Fruit fly (Drosophila melanogaster) whole organism, embryonic: Measurements from ENCODE around the gene Ilp6.

Source experiments
- ATbp ChIP-seq: fragments of 200-800 bp; sonication (Bioruptor generic); optimal IDR thresholded peaks from 2 replicates; lab custom pipeline; 2017; ENCODE audit warnings: missing biosample characterization, mild to moderate bottlenecking, missing genetic modification characterization, missing genetic modification reagents
- Antp ChIP-seq: fragments of 200-800 bp; sonication (Bioruptor generic); optimal IDR thresholded peaks from 3 replicates; lab custom pipeline; 2016; ENCODE audit warnings: missing biosample characterization, missing genetic modification characterization
- Asciz ChIP-seq: fragments of 200-800 bp; sonication (Bioruptor generic); optimal IDR thresholded peaks from 2 replicates; lab custom pipeline; 2017; ENCODE audit warnings: missing biosample characterization, mild to moderate bottlenecking, missing genetic modification characterization, missing genetic modification reagents
- Awh ChIP-seq: fragments of 200-800 bp; sonication (Bioruptor generic); IDR thresholded peaks from 2 replicates; pipeline ENCODE4, ENCODE4 v1.3.6; 2022; ENCODE audit warnings: missing biosample characterization, missing genetic modification characterization
- Blimp-1 ChIP-seq: fragments of 200-800 bp; sonication (Bioruptor generic); optimal IDR thresholded peaks from 3 replicates; lab custom pipeline; 2018; ENCODE audit warnings: missing biosample characterization, missing genetic modification characterization, mild to moderate bottlenecking, moderate library complexity, missing genetic modification reagents
- CG10462 ChIP-seq: fragments of 200-800 bp; sonication (Bioruptor generic); optimal IDR thresholded peaks from 2 replicates; lab custom pipeline; 2016; ENCODE audit warnings: missing biosample characterization, missing genetic modification characterization
- CG11723 ChIP-seq: fragments of 200-800 bp; sonication (Bioruptor generic); optimal IDR thresholded peaks from 2 replicates; lab custom pipeline; 2017; ENCODE audit warnings: missing biosample characterization, mild to moderate bottlenecking, missing genetic modification characterization
- CG12744 ChIP-seq: fragments of 200-800 bp; sonication (Bioruptor generic); optimal IDR thresholded peaks from 2 replicates; lab custom pipeline; 2016; ENCODE audit warnings: missing biosample characterization, missing genetic modification characterization
- CG14014 ChIP-seq: fragments of 200-800 bp; sonication (Bioruptor generic); IDR thresholded peaks from 2 replicates; pipeline ENCODE4 v1.3.6; 2022; ENCODE audit warnings: missing biosample characterization, missing genetic modification characterization
- CG15696 ChIP-seq: fragments of 200-800 bp; sonication (Bioruptor generic); optimal IDR thresholded peaks from 2 replicates; lab custom pipeline; 2019; ENCODE audit warnings: missing biosample characterization, mild to moderate bottlenecking, missing genetic modification characterization, moderate library complexity
- CG1603 ChIP-seq: fragments of 200-800 bp; sonication (Bioruptor generic); optimal IDR thresholded peaks from 2 replicates; lab custom pipeline; 2019; ENCODE audit warnings: missing biosample characterization, mild to moderate bottlenecking, missing genetic modification characterization, moderate library complexity
- CG17328 ChIP-seq: fragments of 200-800 bp; sonication (Bioruptor generic); IDR thresholded peaks from 2 replicates; pipeline ENCODE4 v1.3.6; 2022; ENCODE audit warnings: missing biosample characterization, missing genetic modification characterization
- CG2875 ChIP-seq: fragments of 200-800 bp; sonication (Bioruptor generic); optimal IDR thresholded peaks from 2 replicates; lab custom pipeline; 2017; ENCODE audit warnings: missing biosample characterization, mild to moderate bottlenecking, missing genetic modification characterization, missing genetic modification reagents
- CG30431 ChIP-seq: fragments of 200-800 bp; sonication (Bioruptor generic); optimal IDR thresholded peaks from 2 replicates; lab custom pipeline; 2017; ENCODE audit warnings: missing biosample characterization, missing genetic modification characterization
- CG31224 ChIP-seq: fragments of 200-800 bp; sonication (Bioruptor generic); IDR thresholded peaks from 2 replicates; pipeline ENCODE4 v1.3.6; 2022; ENCODE audit warnings: missing biosample characterization, missing genetic modification characterization
- CG32767 ChIP-seq: fragments of 200-800 bp; sonication (Bioruptor generic); IDR thresholded peaks from 2 replicates; pipeline ENCODE4 v1.3.6; 2022; ENCODE audit warnings: missing biosample characterization, missing genetic modification characterization
- CG32772 ChIP-seq: fragments of 200-800 bp; sonication (Bioruptor generic); IDR thresholded peaks from 2 replicates; pipeline ENCODE4 v1.3.6; 2022; ENCODE audit warnings: missing biosample characterization, missing genetic modification characterization
- CG3407 ChIP-seq: fragments of 200-800 bp; sonication (Bioruptor generic); optimal IDR thresholded peaks from 2 replicates; lab custom pipeline; 2018; ENCODE audit warnings: missing biosample characterization, mild to moderate bottlenecking, missing genetic modification characterization
- CG4328 ChIP-seq: fragments of 200-800 bp; sonication (Bioruptor generic); optimal IDR thresholded peaks from 3 replicates; lab custom pipeline; 2017; ENCODE audit warnings: missing biosample characterization, missing genetic modification reagents, missing genetic modification characterization
- CG4707 ChIP-seq: fragments of 200-800 bp; sonication (Bioruptor generic); optimal IDR thresholded peaks from 2 replicates; lab custom pipeline; 2018; ENCODE audit warnings: missing biosample characterization, mild to moderate bottlenecking, missing genetic modification characterization, moderate library complexity
- CG6689 ChIP-seq: fragments of 200-800 bp; sonication (Bioruptor generic); IDR thresholded peaks from 2 replicates; pipeline ENCODE4 v1.3.6; 2022; ENCODE audit warnings: missing biosample characterization, missing genetic modification characterization
- CG6813 ChIP-seq: fragments of 200-800 bp; sonication (Bioruptor generic); optimal IDR thresholded peaks from 2 replicates; lab custom pipeline; 2017; ENCODE audit warnings: missing biosample characterization, missing genetic modification characterization, mild to moderate bottlenecking, moderate library complexity, missing genetic modification reagents
- CG8089 ChIP-seq: fragments of 200-800 bp; sonication (Bioruptor generic); optimal IDR thresholded peaks from 3 replicates; lab custom pipeline; 2016; ENCODE audit warnings: missing biosample characterization, missing genetic modification characterization
- CG8290 ChIP-seq, 3 experiments: fragments of 200-800 bp; sonication (Bioruptor generic); optimal IDR thresholded peaks; 2 replicates each; lab custom pipeline; 2016 to 2019; ENCODE audit warnings: missing biosample characterization in 3 of 3, missing genetic modification characterization in 3 of 3, mild to moderate bottlenecking in 2 of 3, moderate library complexity in 1 of 3
- Drgx ChIP-seq: fragments of 200-800 bp; sonication (Bioruptor generic); IDR thresholded peaks from 2 replicates; pipeline ENCODE4 v1.3.6; 2022; ENCODE audit warnings: missing biosample characterization, missing genetic modification characterization
- Kr ChIP-seq: fragments of 200-800 bp; sonication (Bioruptor generic); optimal IDR thresholded peaks from 2 replicates; lab custom pipeline; 2017; ENCODE audit warnings: missing biosample characterization, mild to moderate bottlenecking, missing genetic modification characterization
- MBD-R2 ChIP-seq: fragments of 200-800 bp; sonication (Bioruptor generic); IDR thresholded peaks from 2 replicates; pipeline ENCODE4 v1.3.6; 2022; ENCODE audit warnings: missing biosample characterization, missing genetic modification characterization
- Meics ChIP-seq: fragments of 200-800 bp; sonication (Bioruptor generic); optimal IDR thresholded peaks from 2 replicates; lab custom pipeline; 2017; ENCODE audit warnings: missing biosample characterization, mild to moderate bottlenecking, missing genetic modification characterization
- NC2α ChIP-seq: fragments of 200-800 bp; sonication (Bioruptor generic); optimal IDR thresholded peaks from 2 replicates; lab custom pipeline; 2016; ENCODE audit warnings: missing biosample characterization, missing genetic modification characterization
- Xrp1 ChIP-seq: fragments of 200-800 bp; sonication (Bioruptor generic); IDR thresholded peaks from 2 replicates; pipeline ENCODE4 v1.3.6; 2022; ENCODE audit warnings: missing biosample characterization, missing genetic modification characterization
- bcd ChIP-seq: fragments of 200-800 bp; sonication (Bioruptor generic); optimal IDR thresholded peaks from 2 replicates; lab custom pipeline; 2017; ENCODE audit warnings: missing biosample characterization, mild to moderate bottlenecking, missing genetic modification characterization
- br ChIP-seq: fragments of >200 bp; optimal IDR thresholded peaks from 2 replicates; lab custom pipeline; 2017
- cad ChIP-seq: fragments of >200 bp; optimal IDR thresholded peaks from 2 replicates; lab custom pipeline; 2017; ENCODE audit warnings: missing biosample characterization, missing genetic modification characterization
- chif ChIP-seq, 2 experiments: fragments of 200-800 bp; sonication (Bioruptor generic); optimal IDR thresholded peaks; 3 replicates each; lab custom pipeline; 2016; ENCODE audit warnings: missing biosample characterization in 2 of 2, missing genetic modification characterization in 2 of 2
- ci ChIP-seq: fragments of 200-800 bp; sonication (Bioruptor generic); IDR thresholded peaks from 3 replicates; pipeline ENCODE4 v1.3.6; 2022; ENCODE audit warnings: missing biosample characterization, missing genetic modification characterization
- cwo ChIP-seq: fragments of 200-800 bp; sonication (Bioruptor generic); optimal IDR thresholded peaks from 3 replicates; lab custom pipeline; 2017; ENCODE audit warnings: missing biosample characterization, missing genetic modification characterization, mild to moderate bottlenecking, moderate library complexity, missing genetic modification reagents
- dati ChIP-seq: fragments of 200-800 bp; sonication (Bioruptor generic); IDR thresholded peaks from 2 replicates; pipeline ENCODE4 v1.3.6; 2022; ENCODE audit warnings: missing biosample characterization, missing genetic modification characterization
- eve ChIP-seq, 2 experiments: fragments of >200 bp; optimal IDR thresholded peaks; 2 replicates each; lab custom pipeline; 2017; ENCODE audit warnings: missing biosample characterization in 2 of 2, missing genetic modification characterization in 2 of 2
- fd96Cb ChIP-seq: fragments of 200-800 bp; sonication (Bioruptor generic); optimal IDR thresholded peaks from 2 replicates; lab custom pipeline; 2018; ENCODE audit warnings: missing biosample characterization, mild to moderate bottlenecking, missing genetic modification characterization, moderate library complexity
- gem ChIP-seq: fragments of 200-800 bp; sonication (Bioruptor generic); optimal IDR thresholded peaks from 2 replicates; lab custom pipeline; 2019; ENCODE audit warnings: missing biosample characterization, mild to moderate bottlenecking, missing genetic modification characterization, moderate library complexity
- lab ChIP-seq: fragments of 200-800 bp; sonication (Bioruptor generic); optimal IDR thresholded peaks from 3 replicates; lab custom pipeline; 2017; ENCODE audit warnings: missing biosample characterization, missing genetic modification characterization, mild to moderate bottlenecking, moderate library complexity, missing genetic modification reagents
- lbe ChIP-seq: fragments of 200-800 bp; sonication (Bioruptor generic); optimal IDR thresholded peaks from 2 replicates; lab custom pipeline; 2016; ENCODE audit warnings: missing biosample characterization, mild to moderate bottlenecking, missing genetic modification characterization
- phol ChIP-seq: fragments of 200-800 bp; sonication (Bioruptor generic); optimal IDR thresholded peaks from 3 replicates; lab custom pipeline; 2018; ENCODE audit warnings: missing biosample characterization, mild to moderate bottlenecking, missing genetic modification characterization, moderate library complexity
- ranshi ChIP-seq: fragments of 200-800 bp; sonication (Bioruptor generic); IDR thresholded peaks from 2 replicates; pipeline ENCODE4 v1.3.6; 2022; ENCODE audit warnings: missing biosample characterization, missing genetic modification characterization
- sisA ChIP-seq: fragments of 200-800 bp; sonication (Bioruptor generic); IDR thresholded peaks from 2 replicates; pipeline ENCODE4 v1.3.6; 2022; ENCODE audit warnings: missing biosample characterization, missing genetic modification characterization
- sna ChIP-seq: fragments of 200-800 bp; sonication (Bioruptor generic); IDR thresholded peaks from 2 replicates; pipeline ENCODE4 v1.3.6; 2022; ENCODE audit warnings: missing biosample characterization, missing genetic modification characterization; ENCODE audit not compliant: partially characterized antibody
- tap ChIP-seq: fragments of 200-800 bp; optimal IDR thresholded peaks from 3 replicates; lab custom pipeline; 2019; ENCODE audit warnings: missing biosample characterization, mild to moderate bottlenecking, missing genetic modification characterization, moderate library complexity

The Ilp6 gene

dm6 chrX:2294474-2295434, 39.7 kb downstream of the Ilp6 start (continued):
- peak; percentile 69 for TF ChIP-seq ATbp (GFP tag; lab: Kevin White, UChicago)
- peak; percentile 41 for TF ChIP-seq Kr (GFP tag; lab: Kevin White, UChicago)
- no peak for TF ChIP-seq CG12744 (GFP tag; lab: Kevin White, UChicago)
- TF ChIP-seq sna (GFP tag; lab: Robert Waterston, UW): no peak
- TF ChIP-seq Meics: peak; percentile 21
- TF ChIP-seq CG3407 (GFP tag; lab: Kevin White, UChicago): peak; percentile 20
- TF ChIP-seq CG14014 (GFP tag; lab: Robert Waterston, UW): peak; percentile 12; the same call in 1 of the 2 replicates
- TF ChIP-seq cad (GFP tag; lab: Kevin White, UChicago): no peak
- peak; percentile 11 for TF ChIP-seq Asciz (GFP tag; lab: Kevin White, UChicago)
- 0 out of 2 replicates have a peak, but pooled peaks have one; percentile 7 for TF ChIP-seq sisA (GFP tag; lab: Robert Waterston, UW)
- peak; percentile 51 for TF ChIP-seq Xrp1 (GFP tag; lab: Robert Waterston, UW)
- peak; percentile 9 for TF ChIP-seq CG6813 (GFP tag; lab: Kevin White, UChicago)
- TF ChIP-seq phol (tag; lab: Kevin White, UChicago): no peak
- peak; percentile 15 to 30 for TF ChIP-seq chif (GFP tag; optimal IDR thresholded peaks at IDR 0.05; lab: Kevin White, UChicago)
- TF ChIP-seq CG10462: no peak
- peak; percentile 27 for TF ChIP-seq CG8089 (GFP tag; lab: Kevin White, UChicago)
- TF ChIP-seq CG17328 (GFP tag; lab: Robert Waterston, UW): 0 out of 2 replicates have a peak, but pooled peaks have one; percentile 10
- 0 out of 2 replicates have a peak, but pooled peaks have one; percentile 18 for TF ChIP-seq CG31224 (GFP tag; lab: Robert Waterston, UW)
- peak; percentile 61 for TF ChIP-seq ci (GFP tag; lab: Robert Waterston, UW)
- TF ChIP-seq Drgx (GFP tag; lab: Robert Waterston, UW): peak; percentile 55
- TF ChIP-seq eve (GFP tag; optimal IDR thresholded peaks at IDR 0.05; lab: Kevin White, UChicago): peak in 1 of 2 experiments; percentile 81
- TF ChIP-seq CG2875 (GFP tag; lab: Kevin White, UChicago): peak; percentile 29
- peak; percentile 15 for TF ChIP-seq CG8290 (GFP tag; optimal IDR thresholded peaks at IDR 0.05; lab: Kevin White, UChicago)
- TF ChIP-seq CG8290 (tag; optimal IDR thresholded peaks at IDR 0.05; lab: Kevin White, UChicago): peak in 1 of 2 experiments; percentile 25
- TF ChIP-seq Blimp-1: peak; percentile 2
- TF ChIP-seq CG30431: no peak
- peak; percentile 7 for TF ChIP-seq fd96Cb (tag; lab: Kevin White, UChicago)
- TF ChIP-seq CG32767: no peak
- peak; percentile 2 for TF ChIP-seq cwo (GFP tag; lab: Kevin White, UChicago)
- peak; percentile 65 for TF ChIP-seq CG15696 (tag; lab: Kevin White, UChicago)
- TF ChIP-seq CG11723: no peak
- TF ChIP-seq Awh (GFP tag; lab: Robert Waterston, UW): peak; percentile 60; the same call in 1 of the 2 replicates
- TF ChIP-seq CG4707 (GFP tag; lab: Kevin White, UChicago): peak; percentile 58
- TF ChIP-seq tap: peak; percentile 15
- peak; percentile 45 for TF ChIP-seq CG4328
- peak; percentile 25 for TF ChIP-seq gem (tag; lab: Kevin White, UChicago)
- no peak for TF ChIP-seq CG32772 (GFP tag; lab: Robert Waterston, UW)
- no peak for TF ChIP-seq ranshi (GFP tag; lab: Robert Waterston, UW)
- TF ChIP-seq MBD-R2 (GFP tag; lab: Robert Waterston, UW): no peak
- peak; percentile 47 for TF ChIP-seq CG1603 (tag; lab: Kevin White, UChicago)
- TF ChIP-seq br (lab: Kevin White, UChicago): no peak
- peak; percentile 16 for TF ChIP-seq bcd (GFP tag; lab: Kevin White, UChicago)
- TF ChIP-seq NC2α: no peak
- 0 out of 2 replicates have a peak, but pooled peaks have one; percentile 50 for TF ChIP-seq dati (GFP tag; lab: Robert Waterston, UW)
- TF ChIP-seq lbe: peak; percentile 40
- TF ChIP-seq CG6689: peak; percentile 19; the same call in 1 of the 2 replicates
- peak; percentile 4 for TF ChIP-seq lab (GFP tag; lab: Kevin White, UChicago)
- peak; percentile 21 for TF ChIP-seq Antp (GFP tag; lab: Kevin White, UChicago)
